Fruit fly (Drosophila melanogaster) whole organism, adult: ENCODE measurements around the gene CG1764.

Experiments
- CG11617 ChIP-seq: fragments of 200-800 bp; sonication (Bioruptor generic); optimal IDR thresholded peaks from 2 replicates; lab custom pipeline; 2017; ENCODE audit warnings: mild to moderate bottlenecking, missing biosample characterization, missing genetic modification reagents, missing genetic modification characterization
- CG7101 ChIP-seq: fragments of 200-800 bp; sonication (Bioruptor generic); optimal IDR thresholded peaks from 2 replicates; lab custom pipeline; 2018; ENCODE audit warnings: missing biosample characterization, mild to moderate bottlenecking, missing genetic modification characterization, moderate library complexity
- Clk ChIP-seq: fragments of 200-800 bp; sonication (Bioruptor generic); optimal IDR thresholded peaks from 2 replicates; lab custom pipeline; 2017; ENCODE audit warnings: missing biosample characterization, missing genetic modification characterization
- Mnt ChIP-seq: fragments of 200-800 bp; sonication (Bioruptor generic); optimal IDR thresholded peaks from 2 replicates; lab custom pipeline; 2016; ENCODE audit warnings: missing biosample characterization, mild to moderate bottlenecking, missing genetic modification characterization
- bab1 ChIP-seq: fragments of 200-800 bp; sonication (Bioruptor generic); optimal IDR thresholded peaks from 3 replicates; lab custom pipeline; 2019; ENCODE audit warnings: missing biosample characterization, mild to moderate bottlenecking, missing genetic modification characterization, moderate library complexity
- cnc ChIP-seq, 2 experiments: fragments of >200 bp; optimal IDR thresholded peaks; 2 replicates each; lab custom pipeline; 2017
- kay ChIP-seq: fragments of 200-800 bp; sonication (Bioruptor generic); peaks from one replicate; lab custom pipeline; 2016; ENCODE audit warnings: missing biosample characterization, missing genetic modification characterization, borderline replicate concordance
- tj ChIP-seq: fragments of 200-800 bp; sonication (Bioruptor generic); optimal IDR thresholded peaks from 3 replicates; lab custom pipeline; 2017; ENCODE audit warnings: missing biosample characterization, mild to moderate bottlenecking, missing genetic modification characterization, moderate library complexity

- no peak for TF ChIP-seq CG7101 (tag; lab: Kevin White, UChicago)
- TF ChIP-seq CG11617 (GFP tag; lab: Kevin White, UChicago): no peak
- TF ChIP-seq tj (GFP tag; lab: Kevin White, UChicago): no peak
- no peak for TF ChIP-seq Mnt
- TF ChIP-seq kay: peak; percentile 51
- no peak for TF ChIP-seq cnc (optimal IDR thresholded peaks at IDR 0.05; lab: Kevin White, UChicago)
- TF ChIP-seq bab1 (GFP tag; lab: Kevin White, UChicago): no peak
- TF ChIP-seq Clk (GFP tag; lab: Kevin White, UChicago): no peak
These were observed 1.2 kb upstream of the CG1764 start, which contains the start of gene IP3K2 for dm6 chrX:13303527-13303655.
